Fruit fly (Drosophila melanogaster) whole organism, adult: ENCODE measurements around the gene Ugt37E1.

Experiments used
- CG11617 ChIP-seq: fragments of 200-800 bp; sonication (Bioruptor generic); optimal IDR thresholded peaks from 2 replicates; lab custom pipeline; 2017; ENCODE audit warnings: mild to moderate bottlenecking, missing biosample characterization, missing genetic modification reagents, missing genetic modification characterization
- CG12768 ChIP-seq: fragments of 200-800 bp; sonication (Bioruptor generic); optimal IDR thresholded peaks from 2 replicates; lab custom pipeline; 2017; ENCODE audit warnings: missing biosample characterization, missing genetic modification characterization, mild to moderate bottlenecking, moderate library complexity, missing genetic modification reagents
- CG14711 ChIP-seq: fragments of 200-800 bp; sonication (Bioruptor generic); optimal IDR thresholded peaks from 2 replicates; lab custom pipeline; 2018; ENCODE audit warnings: missing biosample characterization, mild to moderate bottlenecking, missing genetic modification characterization, moderate library complexity
- CG1620 ChIP-seq: fragments of 200-800 bp; sonication (Bioruptor generic); optimal IDR thresholded peaks from 2 replicates; lab custom pipeline; 2016; ENCODE audit warnings: missing biosample characterization, missing genetic modification characterization
- CG33017 ChIP-seq: fragments of 200-800 bp; sonication (Bioruptor generic); optimal IDR thresholded peaks from 2 replicates; lab custom pipeline; 2018; ENCODE audit warnings: missing biosample characterization, mild to moderate bottlenecking, missing genetic modification characterization, moderate library complexity
- CG5204 ChIP-seq: fragments of 200-800 bp; sonication (Bioruptor generic); optimal IDR thresholded peaks from 2 replicates; lab custom pipeline; 2016; ENCODE audit warnings: missing biosample characterization, missing genetic modification characterization
- CG7045 ChIP-seq: fragments of 200-800 bp; sonication (Bioruptor generic); optimal IDR thresholded peaks from 2 replicates; lab custom pipeline; 2017; ENCODE audit warnings: missing biosample characterization, mild to moderate bottlenecking, missing genetic modification characterization
- CG7101 ChIP-seq: fragments of 200-800 bp; sonication (Bioruptor generic); optimal IDR thresholded peaks from 2 replicates; lab custom pipeline; 2018; ENCODE audit warnings: missing biosample characterization, mild to moderate bottlenecking, missing genetic modification characterization, moderate library complexity
- Clk ChIP-seq: fragments of 200-800 bp; sonication (Bioruptor generic); optimal IDR thresholded peaks from 2 replicates; lab custom pipeline; 2017; ENCODE audit warnings: missing biosample characterization, missing genetic modification characterization
- Crg-1 ChIP-seq: fragments of 200-800 bp; sonication (Bioruptor generic); optimal IDR thresholded peaks from 2 replicates; lab custom pipeline; 2016; ENCODE audit warnings: missing biosample characterization, missing genetic modification characterization
- Hr96 ChIP-seq: fragments of 200-800 bp; sonication (Bioruptor generic); optimal IDR thresholded peaks from 2 replicates; lab custom pipeline; 2016; ENCODE audit warnings: missing biosample characterization, missing genetic modification characterization
- Mnt ChIP-seq: fragments of 200-800 bp; sonication (Bioruptor generic); optimal IDR thresholded peaks from 2 replicates; lab custom pipeline; 2016; ENCODE audit warnings: missing biosample characterization, mild to moderate bottlenecking, missing genetic modification characterization
- bab1 ChIP-seq: fragments of 200-800 bp; sonication (Bioruptor generic); optimal IDR thresholded peaks from 3 replicates; lab custom pipeline; 2019; ENCODE audit warnings: missing biosample characterization, mild to moderate bottlenecking, missing genetic modification characterization, moderate library complexity
- cic ChIP-seq: fragments of 200-800 bp; sonication (Bioruptor generic); optimal IDR thresholded peaks from 2 replicates; lab custom pipeline; 2017; ENCODE audit warnings: missing biosample characterization, mild to moderate bottlenecking, missing genetic modification characterization, moderate library complexity
- cnc ChIP-seq, 2 experiments: fragments of >200 bp; optimal IDR thresholded peaks; 2 replicates each; lab custom pipeline; 2017
- kay ChIP-seq: fragments of 200-800 bp; sonication (Bioruptor generic); peaks from one replicate; lab custom pipeline; 2016; ENCODE audit warnings: missing biosample characterization, missing genetic modification characterization, borderline replicate concordance
- ovo ChIP-seq: fragments of 200-800 bp; sonication (Bioruptor generic); optimal IDR thresholded peaks from 2 replicates; lab custom pipeline; 2016; ENCODE audit warnings: missing biosample characterization, missing genetic modification characterization
- pad ChIP-seq: fragments of 200-800 bp; sonication (Bioruptor generic); optimal IDR thresholded peaks from 3 replicates; lab custom pipeline; 2017; ENCODE audit warnings: missing biosample characterization, missing genetic modification characterization, mild to moderate bottlenecking, moderate library complexity, missing genetic modification reagents
- tj ChIP-seq: fragments of 200-800 bp; sonication (Bioruptor generic); optimal IDR thresholded peaks from 3 replicates; lab custom pipeline; 2017; ENCODE audit warnings: missing biosample characterization, mild to moderate bottlenecking, missing genetic modification characterization, moderate library complexity
- toe ChIP-seq: fragments of 200-800 bp; sonication (Bioruptor generic); optimal IDR thresholded peaks from 2 replicates; lab custom pipeline; 2016; ENCODE audit warnings: missing biosample characterization, missing genetic modification characterization

The Ugt37E1 gene

dm6 chr2L:16796104-16796645 lies at the start of gene Ugt37E1:
Gene Ugt37E1, plus strand, starts transcription at chr2L:16796595.
- TF ChIP-seq Crg-1 (GFP tag; lab: Kevin White, UChicago) = no peak
- TF ChIP-seq CG14711 (tag; lab: Kevin White, UChicago) = no peak
- TF ChIP-seq pad = no peak
- TF ChIP-seq kay (GFP tag; lab: Kevin White, UChicago) = peak; percentile 58
- no peak for TF ChIP-seq CG12768 (GFP tag; lab: Kevin White, UChicago)

- no peak for TF ChIP-seq cnc (optimal IDR thresholded peaks at IDR 0.05; lab: Kevin White, UChicago)
- no peak for TF ChIP-seq pad
- TF ChIP-seq CG1620 (GFP tag; lab: Kevin White, UChicago) = no peak
- TF ChIP-seq Crg-1 (GFP tag; lab: Kevin White, UChicago) = no peak
- TF ChIP-seq Hr96 (GFP tag; lab: Kevin White, UChicago) = no peak
- TF ChIP-seq CG11617 (GFP tag; lab: Kevin White, UChicago) = no peak
- no peak for TF ChIP-seq CG7045 (GFP tag; lab: Kevin White, UChicago)
- no peak for TF ChIP-seq CG7101 (tag; lab: Kevin White, UChicago)
- TF ChIP-seq bab1 (GFP tag; lab: Kevin White, UChicago) = no peak
Measured at dm6 chr2L:16747145-16747544, 49.2 kb upstream of the Ugt37E1 start.

dm6 chr2L:16752340-16752739 lies 44.1 kb upstream of the Ugt37E1 start:
- TF ChIP-seq bab1 (GFP tag; lab: Kevin White, UChicago) = no peak
- no peak for TF ChIP-seq CG11617 (GFP tag; lab: Kevin White, UChicago)
- TF ChIP-seq toe (GFP tag; lab: Kevin White, UChicago) = no peak
- no peak for TF ChIP-seq ovo
- TF ChIP-seq tj (GFP tag; lab: Kevin White, UChicago) = peak; percentile 59

- TF ChIP-seq Crg-1 (GFP tag; lab: Kevin White, UChicago) = no peak
- no peak for TF ChIP-seq kay (GFP tag; lab: Kevin White, UChicago)
- TF ChIP-seq Hr96 (GFP tag; lab: Kevin White, UChicago) = no peak
- no peak for TF ChIP-seq cnc (optimal IDR thresholded peaks at IDR 0.05; lab: Kevin White, UChicago)
Measured at dm6 chr2L:16754074-16754473, 42.3 kb upstream of the Ugt37E1 start, which contains the start of gene yellow-b. Gene yellow-b, plus strand, starts transcription at chr2L:16754336.

- TF ChIP-seq bab1 (GFP tag; lab: Kevin White, UChicago) = no peak
- peak; percentile 32 for TF ChIP-seq kay (GFP tag; lab: Kevin White, UChicago)
Measured at dm6 chr2L:16760504-16761417, 35.6 kb upstream of the Ugt37E1 start, which contains the start of gene ppk17. Gene ppk17, minus strand, starts transcription at chr2L:16760554.

dm6 chr2L:16761891-16762290 lies 34.5 kb upstream of the Ugt37E1 start:
- TF ChIP-seq Clk (GFP tag; lab: Kevin White, UChicago) (no peak), cnc (optimal IDR thresholded peaks at IDR 0.05; lab: Kevin White, UChicago) (no peak), CG11617 (GFP tag; lab: Kevin White, UChicago) (no peak), kay (GFP tag; lab: Kevin White, UChicago) (no peak), CG14711 (tag; lab: Kevin White, UChicago) (no peak), CG5204 (GFP tag; lab: Kevin White, UChicago) (no peak), Crg-1 (GFP tag; lab: Kevin White, UChicago) (no peak), tj (GFP tag; lab: Kevin White, UChicago) (no peak), Hr96 (GFP tag; lab: Kevin White, UChicago) (no peak), pad (no peak), CG33017 (tag; lab: Kevin White, UChicago) (no peak), toe (GFP tag; lab: Kevin White, UChicago) (no peak), bab1 (GFP tag; lab: Kevin White, UChicago) (no peak), cic (no peak), ovo (no peak), CG12768 (GFP tag; lab: Kevin White, UChicago) (no peak), Mnt (no peak)

dm6 chr2L:16764480-16764879 lies 31.9 kb upstream of the Ugt37E1 start:
- TF ChIP-seq cic (no peak), cnc (optimal IDR thresholded peaks at IDR 0.05; lab: Kevin White, UChicago) (no peak), Hr96 (GFP tag; lab: Kevin White, UChicago) (no peak), tj (GFP tag; lab: Kevin White, UChicago) (no peak), ovo (no peak), Mnt (no peak), CG5204 (GFP tag; lab: Kevin White, UChicago) (no peak)
